Worm (Caenorhabditis elegans): ENCODE results near the gene F40H3.3.
A peak's percentile ranks its signal among the peaks of the same experiment; 100 is the strongest.

Gene F40H3.3

DNA sequence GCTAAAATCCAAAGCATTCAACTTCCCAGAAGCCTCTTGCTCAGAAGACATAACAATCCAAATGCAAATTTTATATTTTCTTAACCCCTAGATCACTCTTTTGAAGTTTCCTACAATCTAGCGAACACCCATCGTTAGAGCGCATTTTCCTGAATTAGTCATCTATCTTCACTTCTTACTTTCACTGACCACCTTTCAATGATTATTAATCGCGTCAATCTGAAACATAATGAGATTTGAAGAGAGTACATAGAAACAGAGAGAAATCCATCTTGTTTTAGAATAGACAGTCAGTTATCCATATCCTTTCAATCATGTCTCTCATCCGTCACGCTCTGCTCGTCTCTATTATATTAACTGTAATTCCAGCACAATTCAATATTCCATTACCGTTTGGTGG is at the start of gene F40H3.3:
F40H3.3 (plus strand) TSS at position 280 of the 400 bp plus-strand sequence.
- TF ChIP-seq T23F11.4 (GFP tag; optimal IDR thresholded peaks at IDR 0.05) (no peak), nhr-232 (tag; optimal IDR thresholded peaks at IDR 0.05) (no peak), pha-4 (tag; optimal IDR thresholded peaks at IDR 0.05) (no peak), hlh-30 (tag; optimal IDR thresholded peaks at IDR 0.05; ENCODE audit: insufficient read depth) (no peak), lin-11 (tag; optimal IDR thresholded peaks at IDR 0.05) (no peak), mec-3 (tag; optimal IDR thresholded peaks at IDR 0.05; ENCODE audit: borderline replicate concordance) (no peak), ceh-2 (tag; optimal IDR thresholded peaks at IDR 0.05) (no peak), madf-2 (tag; optimal IDR thresholded peaks at IDR 0.05) (no peak), pax-1 (tag; optimal IDR thresholded peaks at IDR 0.05) (no peak), tbx-7 (tag; optimal IDR thresholded peaks at IDR 0.05) (no peak), sox-2 (GFP tag; IDR thresholded peaks at IDR 0.05) (no peak), pat-9 (tag; optimal IDR thresholded peaks at IDR 0.05) (no peak), ceh-24 (tag; optimal IDR thresholded peaks at IDR 0.05) (no peak)

ce11 chrII:6122641-6123424 is 48.5 kb upstream of the F40H3.3 start:
- TF ChIP-seq elt-2 (tag; optimal IDR thresholded peaks at IDR 0.05) = peak; percentile 83
- no peak for TF ChIP-seq npax-4 (tag; optimal IDR thresholded peaks at IDR 0.05)
- no peak for TF ChIP-seq ceh-30 (tag; optimal IDR thresholded peaks at IDR 0.05)
- TF ChIP-seq unc-3 (GFP tag; conservative IDR thresholded peaks at IDR 0.05) = no peak
- no peak for TF ChIP-seq unc-3 (tag; optimal IDR thresholded peaks at IDR 0.05)
- no peak for TF ChIP-seq nhr-11 (tag; optimal IDR thresholded peaks at IDR 0.05)
- TF ChIP-seq sox-4 (tag; optimal IDR thresholded peaks at IDR 0.05) = no peak

DNA sequence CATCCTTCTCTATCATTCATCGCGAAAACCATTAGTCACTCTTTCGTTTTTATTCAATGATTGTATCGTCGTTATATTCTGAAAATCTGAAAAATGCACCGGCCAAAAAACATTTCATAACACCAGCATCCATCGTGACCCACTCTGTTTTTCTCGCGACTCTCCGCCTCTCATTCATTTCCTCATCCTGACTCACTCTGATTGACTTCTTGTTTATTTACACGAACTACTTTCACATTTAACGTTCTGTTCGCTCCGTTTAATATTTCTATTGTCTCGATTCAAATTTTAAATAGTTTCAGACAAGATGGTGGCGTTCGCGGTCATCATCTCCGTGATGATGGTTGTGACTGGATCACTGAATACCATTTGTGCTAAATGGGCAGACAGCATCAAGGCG is 47.8 kb upstream of the F40H3.3 start, which contains the start of gene C29H12.2:
C29H12.2 (plus strand) TSS at position 297 of the 400 bp plus-strand sequence.
- no peak for TF ChIP-seq hlh-6 (tag; optimal IDR thresholded peaks at IDR 0.05)
- TF ChIP-seq Y22D7AL.16 (tag; optimal IDR thresholded peaks at IDR 0.05) = no peak
- no peak for TF ChIP-seq sox-4 (tag; optimal IDR thresholded peaks at IDR 0.05)
- TF ChIP-seq pax-1 (tag; optimal IDR thresholded peaks at IDR 0.05) = no peak
- TF ChIP-seq lin-11 (tag; optimal IDR thresholded peaks at IDR 0.05) = no peak

DNA sequence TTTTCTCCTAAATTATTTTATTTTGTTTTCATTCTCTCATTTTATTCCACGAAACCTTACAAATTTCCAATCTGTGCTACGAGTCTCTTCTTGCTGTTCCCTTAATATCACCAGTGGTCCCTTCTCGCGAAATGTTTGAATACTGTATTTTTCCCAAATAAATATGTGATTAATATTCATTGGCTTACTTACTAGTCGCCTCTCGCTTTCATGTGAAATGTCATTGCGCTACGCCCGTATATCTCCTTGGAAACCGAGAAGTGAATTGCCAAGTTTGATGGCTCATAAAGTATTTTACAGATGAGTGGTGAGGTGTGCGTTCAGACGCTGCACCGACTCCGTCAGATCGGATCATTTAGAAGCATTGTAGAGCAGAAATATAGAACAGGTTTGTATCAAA is 46.0 kb upstream of the F40H3.3 start, which contains the start of gene rars-2:
rars-2 (plus strand) TSS at position 301 of the 400 bp plus-strand sequence.
- TF ChIP-seq ceh-14 (tag; optimal IDR thresholded peaks at IDR 0.05) = no peak
- no peak for TF ChIP-seq hlh-8 (tag; optimal IDR thresholded peaks at IDR 0.05)
- TF ChIP-seq odd-2 (tag; optimal IDR thresholded peaks at IDR 0.05) = no peak
- no peak for TF ChIP-seq hlh-30 (tag; optimal IDR thresholded peaks at IDR 0.05; ENCODE audit: insufficient read depth)
- no peak for TF ChIP-seq elt-2 (tag; optimal IDR thresholded peaks at IDR 0.05)
- TF ChIP-seq hlh-6 (tag; optimal IDR thresholded peaks at IDR 0.05) = no peak
- TF ChIP-seq nfya-1 (tag; optimal IDR thresholded peaks at IDR 0.05) = no peak
- no peak for TF ChIP-seq pqm-1 (tag; optimal IDR thresholded peaks at IDR 0.05)
- no peak for TF ChIP-seq ahr-1 (tag; optimal IDR thresholded peaks at IDR 0.05)
- no peak for TF ChIP-seq nhr-11 (tag; optimal IDR thresholded peaks at IDR 0.05)

- TF ChIP-seq odd-2 (tag; optimal IDR thresholded peaks at IDR 0.05) (no peak), ref-2 (tag; optimal IDR thresholded peaks at IDR 0.05) (no peak), npax-4 (tag; optimal IDR thresholded peaks at IDR 0.05) (no peak), unc-42 (tag; optimal IDR thresholded peaks at IDR 0.05) (no peak)
Measured at ce11 chrII:6132595-6132994, 38.7 kb upstream of the F40H3.3 start, which contains the start of gene abts-3. TSS of gene abts-3 (plus strand) at chrII:6132895.

- TF ChIP-seq unc-3 (GFP tag; conservative IDR thresholded peaks at IDR 0.05) (no peak), unc-3 (tag; optimal IDR thresholded peaks at IDR 0.05) (no peak), ceh-6 (GFP tag; optimal IDR thresholded peaks at IDR 0.05) (no peak), fax-1 (tag; optimal IDR thresholded peaks at IDR 0.05) (no peak), F13H6.1 (tag; optimal IDR thresholded peaks at IDR 0.05) (no peak), ceh-30 (tag; optimal IDR thresholded peaks at IDR 0.05) (no peak), hlh-8 (tag; optimal IDR thresholded peaks at IDR 0.05) (no peak), npax-4 (tag; optimal IDR thresholded peaks at IDR 0.05) (no peak), elt-2 (tag; optimal IDR thresholded peaks at IDR 0.05) (no peak), ceh-45 (GFP tag; IDR thresholded peaks at IDR 0.05) (no peak), ceh-24 (tag; optimal IDR thresholded peaks at IDR 0.05) (no peak), ceh-2 (tag; optimal IDR thresholded peaks at IDR 0.05) (no peak), tbx-7 (tag; optimal IDR thresholded peaks at IDR 0.05) (no peak), dmd-4 (tag; optimal IDR thresholded peaks at IDR 0.05; ENCODE audit: borderline replicate concordance) (no peak), ztf-16 (tag; optimal IDR thresholded peaks at IDR 0.05) (no peak), ets-4 (tag; optimal IDR thresholded peaks at IDR 0.05) (no peak)
Measured at ce11 chrII:6135530-6135929, 35.8 kb upstream of the F40H3.3 start.
